Fruit fly (Drosophila melanogaster): ENCODE measurements around the gene Trmt61.
A peak's percentile ranks its signal among the peaks of the same experiment; 100 is the strongest.

Trmt61 gene

DNA sequence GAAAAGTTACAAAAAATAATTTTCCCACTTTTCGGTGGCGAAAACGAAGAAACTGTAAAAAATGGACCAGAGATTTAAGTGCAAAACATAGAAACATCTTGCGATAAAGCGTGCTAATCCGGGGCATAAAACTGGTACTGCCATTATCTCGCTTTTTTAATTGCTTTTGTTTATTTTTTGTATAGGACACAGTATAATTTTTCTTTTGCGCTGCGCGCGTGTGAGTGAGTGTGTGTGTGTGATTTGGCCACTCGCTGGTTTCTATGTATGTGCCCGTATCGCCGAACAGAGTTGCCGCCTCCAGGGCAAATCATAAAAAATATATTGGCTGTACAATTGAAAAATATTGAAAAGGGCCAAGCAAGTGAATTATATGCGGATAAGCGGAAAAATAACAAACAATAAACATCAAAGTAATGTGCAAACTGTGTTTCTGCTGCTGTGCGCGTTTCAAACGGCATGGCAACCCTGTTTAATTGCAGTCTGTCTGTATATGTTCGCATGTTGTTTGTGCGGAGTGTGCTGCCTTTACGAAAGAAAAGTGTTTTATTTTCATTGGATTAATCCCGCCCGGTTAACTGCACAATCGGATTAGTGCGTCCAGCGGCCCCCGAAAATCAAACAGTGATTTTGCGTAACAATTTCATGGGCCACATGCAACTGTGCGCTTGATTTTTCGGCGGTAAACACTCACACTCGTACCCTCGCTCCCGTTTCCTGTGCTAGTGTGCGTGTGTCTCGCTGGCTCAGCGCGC, 17.0 kb upstream of the Trmt61 start (continued):
- peak; percentile 86 for TF ChIP-seq Myb (GFP tag; optimal IDR thresholded peaks at IDR 0.05)
- peak; percentile 98 for TF ChIP-seq Xrp1 (GFP tag; IDR thresholded peaks at IDR 0.05)
- TF ChIP-seq CG7357 (GFP tag; IDR thresholded peaks at IDR 0.05), result peak; percentile 91
- peak; percentile 92 for TF ChIP-seq sr (GFP tag; IDR thresholded peaks at IDR 0.05)
- peak; percentile 93 for TF ChIP-seq CG17829 (tag; optimal IDR thresholded peaks at IDR 0.05)
- TF ChIP-seq NC2β (GFP tag; optimal IDR thresholded peaks at IDR 0.05), result peak; percentile 96
- peak; percentile 98 for TF ChIP-seq CG32532 (GFP tag; IDR thresholded peaks at IDR 0.05)
- peak; percentile 95 for TF ChIP-seq CG2712 (tag; optimal IDR thresholded peaks at IDR 0.05)
- peak; percentile 95 for TF ChIP-seq fu2 (GFP tag; optimal IDR thresholded peaks at IDR 0.05)
- no peak for TF ChIP-seq Bgb (GFP tag; IDR thresholded peaks at IDR 0.05; ENCODE audit: partially characterized antibody)
- peak; percentile 89 for TF ChIP-seq rib (GFP tag; IDR thresholded peaks at IDR 0.05)
- peak; percentile 96 for TF ChIP-seq CG18764 (GFP tag; optimal IDR thresholded peaks at IDR 0.05)
- peak; percentile 96 for TF ChIP-seq CG3281 (GFP tag; optimal IDR thresholded peaks at IDR 0.05)
- peak; percentile 90 for TF ChIP-seq Gsc (GFP tag; IDR thresholded peaks at IDR 0.05)
- TF ChIP-seq CG15011 (GFP tag; optimal IDR thresholded peaks at IDR 0.05), result peak; percentile 89
- no peak for TF ChIP-seq usp (GFP tag; optimal IDR thresholded peaks at IDR 0.05)
- peak; percentile 96 for TF ChIP-seq Awh (GFP tag; IDR thresholded peaks at IDR 0.05)
- peak; percentile 93 for TF ChIP-seq CG11723 (GFP tag; optimal IDR thresholded peaks at IDR 0.05)
- no peak for TF ChIP-seq unc-4 (GFP tag; IDR thresholded peaks at IDR 0.05; ENCODE audit: partially characterized antibody)
- TF ChIP-seq lab (GFP tag; optimal IDR thresholded peaks at IDR 0.05), result peak; percentile 98
- TF ChIP-seq CG11696 (GFP tag; IDR thresholded peaks at IDR 0.05), result peak; percentile 90
- peak; percentile 98 for TF ChIP-seq ab (GFP tag; optimal IDR thresholded peaks at IDR 0.05)
- TF ChIP-seq Hmr (GFP tag; optimal IDR thresholded peaks at IDR 0.05), result peak; percentile 97
- peak; percentile 90 for TF ChIP-seq CG6854 (GFP tag; optimal IDR thresholded peaks at IDR 0.05)
- TF ChIP-seq aop (GFP tag; IDR thresholded peaks at IDR 0.05), result peak; percentile 92
- TF ChIP-seq hkb (optimal IDR thresholded peaks at IDR 0.05), result no peak
- peak; percentile 98 for TF ChIP-seq hkb (GFP tag; IDR thresholded peaks at IDR 0.05)
- TF ChIP-seq Sry-β (GFP tag; optimal IDR thresholded peaks at IDR 0.05), result peak; percentile 50
- TF ChIP-seq CG15073 (GFP tag; optimal IDR thresholded peaks at IDR 0.05), result peak; percentile 83
- TF ChIP-seq prd (optimal IDR thresholded peaks at IDR 0.05), result no peak
- peak; percentile 98 for TF ChIP-seq prd (GFP tag; IDR thresholded peaks at IDR 0.05)
- peak; percentile 77 for TF ChIP-seq CG10431 (GFP tag; optimal IDR thresholded peaks at IDR 0.05)
- peak; percentile 94 for TF ChIP-seq CG2199 (GFP tag; IDR thresholded peaks at IDR 0.05)
- peak; percentile 89 for TF ChIP-seq CG2202 (tag; optimal IDR thresholded peaks at IDR 0.05)
- peak; percentile 98 for TF ChIP-seq bab2 (GFP tag; optimal IDR thresholded peaks at IDR 0.05)
- TF ChIP-seq stwl (tag; optimal IDR thresholded peaks at IDR 0.05), result peak; percentile 55
- TF ChIP-seq hbn (GFP tag; IDR thresholded peaks at IDR 0.05; ENCODE audit: partially characterized antibody), result no peak
- peak; percentile 36 for TF ChIP-seq CG9797 (GFP tag; optimal IDR thresholded peaks at IDR 0.05)
- TF ChIP-seq CG11560 (tag; IDR thresholded peaks at IDR 0.05), result peak; percentile 89
- TF ChIP-seq phol (tag; optimal IDR thresholded peaks at IDR 0.05), result peak; percentile 95
- peak; percentile 95 for TF ChIP-seq wor (GFP tag; IDR thresholded peaks at IDR 0.05)
- TF ChIP-seq Xbp1 (GFP tag; optimal IDR thresholded peaks at IDR 0.05), result peak; percentile 98
- peak; percentile 86 for TF ChIP-seq ac (GFP tag; optimal IDR thresholded peaks at IDR 0.05)
- peak; percentile 85 for TF ChIP-seq wek (GFP tag; optimal IDR thresholded peaks at IDR 0.05)
- peak; percentile 96 for TF ChIP-seq sob (GFP tag; IDR thresholded peaks at IDR 0.05)
- peak; percentile 9 for TF ChIP-seq pfk (GFP tag; optimal IDR thresholded peaks at IDR 0.05)
- TF ChIP-seq CG13287 (GFP tag; IDR thresholded peaks at IDR 0.05; ENCODE audit: partially characterized antibody), result no peak
- TF ChIP-seq CG15514 (GFP tag; optimal IDR thresholded peaks at IDR 0.05), result peak; percentile 86
- TF ChIP-seq fd3F (GFP tag; optimal IDR thresholded peaks at IDR 0.05), result peak; percentile 89
- no peak; the same call in 2 of the 3 replicates for TF ChIP-seq CG34224 (GFP tag; IDR thresholded peaks at IDR 0.05; ENCODE audit: partially characterized antibody)
